Fruit fly (Drosophila melanogaster) whole organism, wandering third instar larva: ENCODE data around the gene Osi22.

Experiments
- Hr78 ChIP-seq: fragments of >200 bp; optimal IDR thresholded peaks from 2 replicates; lab custom pipeline; 2017; ENCODE audit warnings: missing biosample characterization, missing genetic modification characterization
- Mio ChIP-seq: sonication (Bioruptor generic); optimal IDR thresholded peaks from 2 replicates; lab custom pipeline; 2016; ENCODE audit warnings: missing biosample characterization, missing genetic modification characterization
- N ChIP-seq: fragments of >200 bp; optimal IDR thresholded peaks from 2 replicates; lab custom pipeline; 2018; ENCODE audit warnings: missing biosample characterization, missing external identifiers, missing genetic modification characterization
- Sp1 ChIP-seq: fragments of 200-800 bp; sonication (Bioruptor generic); optimal IDR thresholded peaks from 3 replicates; lab custom pipeline; 2019; ENCODE audit warnings: missing biosample characterization, mild to moderate bottlenecking, missing genetic modification characterization, moderate library complexity
- dl ChIP-seq, 2 experiments: fragments of 175-275, 200-275 bp in 1 of 2; fragments of 200-275 bp in 1 of 2; sonication (Bioruptor generic); optimal IDR thresholded peaks; lab custom pipeline; 2018; ENCODE audit warnings: mild to moderate bottlenecking in 2 of 2, missing biosample characterization in 2 of 2, missing genetic modification characterization in 2 of 2, moderate library complexity in 2 of 2; ENCODE audit not compliant: partially characterized antibody in 2 of 2, insufficient read depth in 1 of 2
- fru ChIP-seq: fragments of 200-800 bp; sonication (Bioruptor generic); optimal IDR thresholded peaks from 3 replicates; lab custom pipeline; 2016; ENCODE audit warnings: missing biosample characterization, mild to moderate bottlenecking, missing genetic modification characterization
- tai ChIP-seq: sonication (Bioruptor generic); optimal IDR thresholded peaks from 2 replicates; lab custom pipeline; 2016; ENCODE audit warnings: missing biosample characterization, missing genetic modification characterization

The Osi22 gene

DNA sequence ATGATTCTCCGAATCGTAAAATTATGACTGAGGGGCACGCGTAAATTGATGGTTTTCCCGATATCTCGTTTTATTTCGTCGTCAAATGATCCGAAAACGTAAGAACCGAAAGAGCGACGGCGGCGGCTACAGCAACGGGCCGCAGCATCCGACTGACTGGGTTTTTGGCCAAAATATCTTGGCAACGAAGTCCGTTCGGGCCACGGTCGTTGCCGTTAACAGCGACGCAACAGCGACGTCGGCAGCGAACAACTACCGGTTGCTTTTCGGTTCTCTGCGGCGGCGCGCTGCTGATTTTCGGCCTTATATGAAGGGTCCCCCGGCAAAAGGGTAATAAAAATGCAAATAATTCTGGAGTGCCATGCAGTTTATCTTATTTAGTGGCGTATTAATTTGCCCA lies 43.6 kb downstream of the Osi22 start, which contains the start of gene PK2-R2:
TSS of gene PK2-R2 (minus strand) at position 160 of the 400 bp plus-strand sequence.
- no peak for TF ChIP-seq N
- TF ChIP-seq tai (GFP tag; lab: Kevin White, UChicago): no peak
- no peak for TF ChIP-seq Sp1 (GFP tag; lab: Kevin White, UChicago)
- TF ChIP-seq fru (GFP tag; lab: Kevin White, UChicago): no peak
- no peak for TF ChIP-seq dl (GFP tag; optimal IDR thresholded peaks at IDR 0.05; lab: Kevin White, UChicago; ENCODE audit: insufficient read depth in 1 of 2, partially characterized antibody in 2 of 2)

DNA sequence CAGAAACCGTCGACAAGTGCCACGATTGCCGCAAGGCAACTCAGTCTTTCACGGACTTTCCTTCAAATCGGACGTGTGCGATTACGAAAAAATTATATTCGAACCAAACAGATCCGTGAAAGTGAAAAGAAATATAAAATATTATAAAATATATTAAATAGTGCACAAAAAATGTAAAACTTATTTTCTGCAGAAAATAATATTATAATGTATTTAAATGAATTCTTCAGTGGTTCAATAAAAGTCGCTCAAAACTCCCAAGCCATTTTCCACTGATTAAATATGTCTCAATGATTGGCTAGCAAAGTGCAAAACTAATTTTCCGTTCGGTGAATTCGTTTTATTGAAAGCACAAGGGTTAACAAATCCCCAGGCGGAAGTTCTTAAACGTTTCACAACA lies 47.6 kb downstream of the Osi22 start, which contains the start of gene PK2-R1:
TSS of gene PK2-R1 (plus strand) at position 301 of the 400 bp plus-strand sequence.
- TF ChIP-seq Mio (no peak), Sp1 (GFP tag; lab: Kevin White, UChicago) (no peak), Hr78 (no peak), tai (GFP tag; lab: Kevin White, UChicago) (no peak)
